Worm (Caenorhabditis elegans) whole organism, young adult: Measurements from ENCODE around the gene twk-5.

ENCODE experiments used
- B0035.1 ChIP-seq: sonication (generic microtip); optimal IDR thresholded peaks from 2 replicates; lab custom pipeline; 2016; ENCODE audit warnings: missing genetic modification characterization, mild to moderate bottlenecking, missing compliant biosample characterization, missing genotype, missing genetic modification reagents
- akir-1 ChIP-seq: fragments of 200-800 bp; sonication (Bioruptor generic); optimal IDR thresholded peaks from 2 replicates; lab custom pipeline; 2018; ENCODE audit warnings: mild to moderate bottlenecking, missing genetic modification characterization, moderate library complexity, missing compliant biosample characterization
- attf-3 ChIP-seq: fragments of 200-800 bp; sonication (Bioruptor generic); conservative IDR thresholded peaks from 2 replicates; pipeline ENCODE4 v1.3.6; 2022; ENCODE audit warnings: missing genetic modification reagents, missing genetic modification characterization, missing compliant biosample characterization
- ets-4 ChIP-seq: fragments of 200-800 bp; sonication (Bioruptor generic); optimal IDR thresholded peaks from 2 replicates; lab custom pipeline; 2018; ENCODE audit warnings: mild to moderate bottlenecking, missing genetic modification characterization, missing compliant biosample characterization
- fkh-3 ChIP-seq: sonication (generic microtip); optimal IDR thresholded peaks from 2 replicates; lab custom pipeline; 2016; ENCODE audit warnings: mild to moderate bottlenecking, missing genetic modification characterization, missing compliant biosample characterization
- lsy-27 ChIP-seq: sonication (generic microtip); optimal IDR thresholded peaks from 2 replicates; lab custom pipeline; 2017; ENCODE audit warnings: missing genetic modification characterization, mild to moderate bottlenecking, missing compliant biosample characterization, antibody characterized with exemption, missing genotype, borderline replicate concordance; ENCODE audit not compliant: insufficient read depth
- nhr-90 ChIP-seq: sonication (generic microtip); optimal IDR thresholded peaks from 2 replicates; lab custom pipeline; 2016; ENCODE audit warnings: missing genotype, mild to moderate bottlenecking, missing genetic modification characterization, missing compliant biosample characterization
- snpc-3.4 ChIP-seq: sonication (generic microtip); optimal IDR thresholded peaks from 2 replicates; lab custom pipeline; 2017; ENCODE audit warnings: missing genetic modification characterization, mild to moderate bottlenecking, missing compliant biosample characterization, antibody characterized with exemption, moderate library complexity, missing genotype, missing genetic modification reagents
- snpc-4 ChIP-seq, 5 experiments: fragments of 150-350 bp in 1 of 5; sonication (generic microtip) in 4 of 5; optimal IDR thresholded peaks; 2 replicates each; lab custom pipeline; 2014 to 2018; ENCODE audit warnings: missing genetic modification characterization in 5 of 5, missing biosample characterization in 3 of 5, antibody characterized with exemption in 2 of 5, mild to moderate bottlenecking in 2 of 5, missing compliant biosample characterization in 2 of 5, missing genotype in 2 of 5, moderate library complexity in 2 of 5, missing genetic modification reagents in 1 of 5
- sptf-2 ChIP-seq: fragments of 200-800 bp; sonication (Bioruptor generic); optimal IDR thresholded peaks from 2 replicates; lab custom pipeline; 2018; ENCODE audit warnings: mild to moderate bottlenecking, missing genetic modification characterization, missing compliant biosample characterization
- unc-130 ChIP-seq: sonication (generic microtip); optimal IDR thresholded peaks from 2 replicates; lab custom pipeline; 2016; ENCODE audit warnings: missing genetic modification reagents, missing genetic modification characterization, missing compliant biosample characterization
- unc-62 ChIP-seq: fragments of 150-350 bp; optimal IDR thresholded peaks from 2 replicates; lab custom pipeline; 2014; ENCODE audit warnings: missing biosample characterization, missing genetic modification reagents, missing genetic modification characterization

ce11 chrII:11443128-11443527, 42.0 kb downstream of the twk-5 start:
- TF ChIP-seq nhr-90 (tag; lab: Kevin White, UChicago), result no peak
- no peak for TF ChIP-seq snpc-4 (GFP tag; optimal IDR thresholded peaks at IDR 0.05; lab: Kevin White, UChicago)
- no peak for TF ChIP-seq snpc-4 (tag; optimal IDR thresholded peaks at IDR 0.05; lab: Kevin White, UChicago)
- TF ChIP-seq B0035.1 (tag; lab: Kevin White, UChicago), result no peak
- TF ChIP-seq lsy-27 (tag; lab: Kevin White, UChicago), result no peak
- TF ChIP-seq unc-62 (GFP tag; lab: Kevin White, UChicago), result no peak
- TF ChIP-seq unc-130 (GFP tag; lab: Kevin White, UChicago), result no peak
- TF ChIP-seq snpc-3.4, result no peak
- TF ChIP-seq ets-4 (GFP tag; lab: Kevin White, UChicago), result no peak
- no peak for TF ChIP-seq fkh-3 (tag; lab: Kevin White, UChicago)
- TF ChIP-seq sptf-2, result no peak
- TF ChIP-seq akir-1, result no peak
- no peak for TF ChIP-seq attf-3 (GFP tag; lab: Robert Waterston, UW)
